Worm (Caenorhabditis elegans) whole organism, L3 larva: ENCODE data around the gene T19D2.13.

Source experiments
- ceh-82 ChIP-seq: fragments of 150-350 bp; optimal IDR thresholded peaks from 2 replicates; lab custom pipeline; 2014; ENCODE audit warnings: missing biosample characterization, missing genetic modification characterization
- elt-3 ChIP-seq, 3 experiments: fragments of 150-350 bp in 1 of 3; sonication (generic microtip) in 2 of 3; optimal IDR thresholded peaks; 2 replicates in 2 of 3; 4 replicates in 1 of 3; lab custom pipeline; 2014 to 2017; ENCODE audit warnings: missing biosample characterization in 3 of 3, missing genetic modification characterization in 3 of 3
- mdl-1 ChIP-seq: fragments of 150-350 bp; optimal IDR thresholded peaks from 2 replicates; lab custom pipeline; 2014; ENCODE audit warnings: missing biosample characterization, missing genetic modification characterization

DNA sequence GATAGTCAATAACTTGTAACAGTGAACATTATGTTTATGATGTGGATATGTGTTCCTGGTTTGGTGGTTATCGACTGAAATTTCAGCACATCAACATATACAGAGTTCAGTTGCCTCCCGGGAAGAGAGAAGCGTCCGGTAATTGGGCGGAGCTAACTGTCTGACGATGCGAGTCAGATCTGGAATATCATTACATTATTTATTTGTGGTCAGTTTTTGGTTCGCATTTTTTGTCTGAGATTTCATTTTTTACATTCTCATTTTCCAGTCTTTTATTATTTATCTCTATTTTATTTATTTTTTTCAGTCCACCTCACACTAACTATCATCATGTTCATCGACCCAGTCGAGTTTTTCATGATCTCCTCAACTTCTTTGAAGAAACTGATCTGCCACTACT lies 16.4 kb downstream of the T19D2.13 start, which contains the start of gene T22B2.1:
- TF ChIP-seq ceh-82 (tag; lab: Kevin White, UChicago) (no peak), mdl-1 (no peak), elt-3 (tag; optimal IDR thresholded peaks at IDR 0.05; lab: Kevin White, UChicago) (no peak)
